Fruit fly (Drosophila melanogaster) whole organism, embryonic: ENCODE results near the gene CG14332.
A peak's percentile ranks its signal among the peaks of the same experiment; 100 is the strongest.

Experiments used
- CG10147 ChIP-seq: fragments of 200-800 bp; sonication (Bioruptor generic); optimal IDR thresholded peaks from 2 replicates; lab custom pipeline; 2019; ENCODE audit warnings: missing biosample characterization, mild to moderate bottlenecking, missing genetic modification characterization, moderate library complexity
- CG10321 ChIP-seq: fragments of 200-800 bp; sonication (Bioruptor generic); IDR thresholded peaks from 2 replicates; pipeline ENCODE4 v1.3.6; 2022; ENCODE audit warnings: missing biosample characterization, missing genetic modification characterization
- CG10462 ChIP-seq: fragments of 200-800 bp; sonication (Bioruptor generic); optimal IDR thresholded peaks from 2 replicates; lab custom pipeline; 2016; ENCODE audit warnings: missing biosample characterization, missing genetic modification characterization
- CG11456 ChIP-seq: fragments of 200-800 bp; sonication (Bioruptor generic); IDR thresholded peaks from 3 replicates; pipeline ENCODE4 v1.3.6; 2022; ENCODE audit warnings: missing biosample characterization, missing genetic modification characterization
- CG11504 ChIP-seq: fragments of 200-800 bp; sonication (Bioruptor generic); optimal IDR thresholded peaks from 3 replicates; lab custom pipeline; 2019; ENCODE audit warnings: missing biosample characterization, mild to moderate bottlenecking, missing genetic modification characterization, moderate library complexity
- CG13775 ChIP-seq: fragments of 200-800 bp; sonication (Bioruptor generic); optimal IDR thresholded peaks from 3 replicates; lab custom pipeline; 2017; ENCODE audit warnings: missing biosample characterization, mild to moderate bottlenecking, missing genetic modification characterization
- CG14014 ChIP-seq: fragments of 200-800 bp; sonication (Bioruptor generic); IDR thresholded peaks from 2 replicates; pipeline ENCODE4 v1.3.6; 2022; ENCODE audit warnings: missing biosample characterization, missing genetic modification characterization
- CG14667 ChIP-seq: fragments of 200-800 bp; sonication (Bioruptor generic); IDR thresholded peaks from 2 replicates; pipeline ENCODE4 v1.3.6; 2022; ENCODE audit warnings: missing biosample characterization, missing genetic modification characterization
- CG15514 ChIP-seq: fragments of 200-800 bp; sonication (Bioruptor generic); optimal IDR thresholded peaks from 3 replicates; lab custom pipeline; 2017; ENCODE audit warnings: missing biosample characterization, missing genetic modification characterization, mild to moderate bottlenecking, moderate library complexity, missing genetic modification reagents
- CG18011 ChIP-seq: fragments of 200-800 bp; sonication (Bioruptor generic); optimal IDR thresholded peaks from 2 replicates; lab custom pipeline; 2017; ENCODE audit warnings: missing biosample characterization, missing genetic modification characterization, mild to moderate bottlenecking, moderate library complexity, missing genotype
- CG1832 ChIP-seq: fragments of 200-800 bp; sonication (Bioruptor generic); optimal IDR thresholded peaks from 2 replicates; lab custom pipeline; 2017; ENCODE audit warnings: missing biosample characterization, mild to moderate bottlenecking, missing genetic modification characterization, inconsistent platforms
- CG32532 ChIP-seq: fragments of 200-800 bp; sonication (Bioruptor generic); IDR thresholded peaks from 2 replicates; pipeline ENCODE4 v1.3.6; 2022; ENCODE audit warnings: missing biosample characterization, missing genetic modification characterization
- CG33557 ChIP-seq: fragments of 200-800 bp; sonication (Bioruptor generic); optimal IDR thresholded peaks from 2 replicates; lab custom pipeline; 2019; ENCODE audit warnings: missing biosample characterization, mild to moderate bottlenecking, missing genetic modification characterization, moderate library complexity
- CG9797 ChIP-seq: fragments of 200-800 bp; sonication (Bioruptor generic); optimal IDR thresholded peaks from 3 replicates; lab custom pipeline; 2018; ENCODE audit warnings: missing biosample characterization, mild to moderate bottlenecking, missing genetic modification characterization
- CG9932 ChIP-seq: fragments of 200-800 bp; sonication (Bioruptor generic); IDR thresholded peaks from 2 replicates; pipeline ENCODE4 v1.3.6; 2022; ENCODE audit warnings: missing biosample characterization, missing genetic modification characterization
- Chrac-16 ChIP-seq: fragments of 200-800 bp; sonication (Bioruptor generic); optimal IDR thresholded peaks from 3 replicates; lab custom pipeline; 2016; ENCODE audit warnings: missing biosample characterization, missing genetic modification characterization
- CkIIα-i1 ChIP-seq: fragments of 200-800 bp; sonication (Bioruptor generic); IDR thresholded peaks from 2 replicates; pipeline ENCODE4 v1.3.6; 2022; ENCODE audit warnings: missing biosample characterization, missing genetic modification characterization
- D19B ChIP-seq: fragments of 200-800 bp; sonication (Bioruptor generic); optimal IDR thresholded peaks from 2 replicates; lab custom pipeline; 2017; ENCODE audit warnings: missing biosample characterization, mild to moderate bottlenecking, missing genetic modification characterization
- Dip2 ChIP-seq: fragments of 200-800 bp; sonication (Bioruptor generic); IDR thresholded peaks from 2 replicates; pipeline ENCODE4 v1.3.6; 2022; ENCODE audit warnings: missing biosample characterization, missing genetic modification characterization
- HLH4C ChIP-seq: fragments of 200-800 bp; sonication (Bioruptor generic); IDR thresholded peaks from 3 replicates; pipeline ENCODE4 v1.3.6; 2022; ENCODE audit warnings: missing biosample characterization, missing genetic modification characterization; ENCODE audit not compliant: partially characterized antibody
- Hand ChIP-seq: fragments of 200-800 bp; sonication (Bioruptor generic); optimal IDR thresholded peaks from 2 replicates; lab custom pipeline; 2017; ENCODE audit warnings: mild to moderate bottlenecking, missing biosample characterization, missing genetic modification reagents, missing genetic modification characterization
- Hr39 ChIP-seq: fragments of >200 bp; optimal IDR thresholded peaks from 2 replicates; lab custom pipeline; 2017
- Mes4 ChIP-seq: fragments of 200-800 bp; sonication (Bioruptor generic); optimal IDR thresholded peaks from 2 replicates; lab custom pipeline; 2016; ENCODE audit warnings: missing biosample characterization, missing genetic modification characterization
- Mrtf ChIP-seq: fragments of 200-800 bp; sonication (Bioruptor generic); IDR thresholded peaks from 3 replicates; pipeline ENCODE4 v1.3.6; 2022; ENCODE audit warnings: missing biosample characterization, missing genetic modification characterization
- Myb ChIP-seq: fragments of 200-800 bp; sonication (Bioruptor generic); optimal IDR thresholded peaks from 2 replicates; lab custom pipeline; 2016; ENCODE audit warnings: missing biosample characterization, missing genetic modification characterization
- NC2α ChIP-seq: fragments of 200-800 bp; sonication (Bioruptor generic); optimal IDR thresholded peaks from 2 replicates; lab custom pipeline; 2016; ENCODE audit warnings: missing biosample characterization, missing genetic modification characterization
- Pdp1 ChIP-seq, 2 experiments: fragments of 200-800 bp; sonication (Bioruptor generic); optimal IDR thresholded peaks; 3 replicates each; lab custom pipeline; 2016; ENCODE audit warnings: missing biosample characterization in 2 of 2, missing genetic modification characterization in 2 of 2, mild to moderate bottlenecking in 1 of 2, moderate library complexity in 1 of 2
- Taf1 ChIP-seq: fragments of 200-800 bp; sonication (Bioruptor generic); IDR thresholded peaks from 2 replicates; pipeline ENCODE4 v1.3.6; 2022; ENCODE audit warnings: missing biosample characterization, missing genetic modification characterization
- abd-A ChIP-seq: fragments of 200-800 bp; sonication (Bioruptor generic); optimal IDR thresholded peaks from 3 replicates; lab custom pipeline; 2019; ENCODE audit warnings: missing biosample characterization, mild to moderate bottlenecking, missing genetic modification characterization, moderate library complexity
- aop ChIP-seq: fragments of 200-800 bp; sonication (Bioruptor generic); IDR thresholded peaks from 2 replicates; pipeline ENCODE4 v1.3.6; 2022; ENCODE audit warnings: missing biosample characterization, missing genetic modification characterization
- ato ChIP-seq: fragments of 200-800 bp; sonication (Bioruptor generic); IDR thresholded peaks from 2 replicates; pipeline ENCODE4 v1.3.6; 2022; ENCODE audit warnings: missing biosample characterization, missing genetic modification characterization; ENCODE audit not compliant: partially characterized antibody
- bbx ChIP-seq: fragments of 200-800 bp; sonication (Bioruptor generic); IDR thresholded peaks from 2 replicates; pipeline ENCODE4 v1.3.6; 2022; ENCODE audit warnings: missing biosample characterization, missing genetic modification characterization; ENCODE audit not compliant: partially characterized antibody
- cad ChIP-seq: fragments of >200 bp; optimal IDR thresholded peaks from 2 replicates; lab custom pipeline; 2017; ENCODE audit warnings: missing biosample characterization, missing genetic modification characterization
- caup ChIP-seq: fragments of 200-800 bp; sonication (Bioruptor generic); optimal IDR thresholded peaks from 3 replicates; lab custom pipeline; 2017; ENCODE audit warnings: missing biosample characterization, mild to moderate bottlenecking, missing genetic modification characterization, moderate library complexity; ENCODE audit not compliant: severe bottlenecking
- cg ChIP-seq: fragments of 200-800 bp; sonication (Bioruptor generic); optimal IDR thresholded peaks from 3 replicates; lab custom pipeline; 2019; ENCODE audit warnings: missing biosample characterization, mild to moderate bottlenecking, missing genetic modification characterization, moderate library complexity
- danr ChIP-seq: fragments of 200-800 bp; sonication (Bioruptor generic); IDR thresholded peaks from 2 replicates; pipeline ENCODE4 v1.3.6; 2022; ENCODE audit warnings: missing biosample characterization, missing genetic modification characterization
- dm ChIP-seq: fragments of 200-800 bp; sonication (Bioruptor generic); optimal IDR thresholded peaks from 3 replicates; lab custom pipeline; 2016; ENCODE audit warnings: missing biosample characterization, missing genetic modification characterization
- gro ChIP-seq: fragments of 200-800 bp; sonication (Bioruptor generic); optimal IDR thresholded peaks from 2 replicates; lab custom pipeline; 2016; ENCODE audit warnings: missing biosample characterization, missing genetic modification characterization
- insv ChIP-seq, 2 experiments: fragments of 200-800 bp; sonication (Bioruptor generic); optimal IDR thresholded peaks; 3 replicates each; lab custom pipeline; 2016 to 2018; ENCODE audit warnings: missing biosample characterization in 2 of 2, missing genetic modification characterization in 2 of 2
- jigr1 ChIP-seq: fragments of 200-800 bp; sonication (Bioruptor generic); IDR thresholded peaks from 3 replicates; pipeline ENCODE4 v1.3.6; 2022; ENCODE audit warnings: missing biosample characterization, missing genetic modification characterization
- mld ChIP-seq: fragments of 200-800 bp; sonication (Bioruptor generic); IDR thresholded peaks from 3 replicates; pipeline ENCODE4 v1.3.6; 2022; ENCODE audit warnings: missing biosample characterization, missing genetic modification characterization; ENCODE audit not compliant: partially characterized antibody
- nerfin-2 ChIP-seq: fragments of 200-800 bp; sonication (Bioruptor generic); IDR thresholded peaks from 2 replicates; pipeline ENCODE4 v1.3.6; 2022; ENCODE audit warnings: missing biosample characterization, missing genetic modification characterization; ENCODE audit not compliant: partially characterized antibody
- org-1 ChIP-seq: fragments of 200-800 bp; sonication (Bioruptor generic); optimal IDR thresholded peaks from 2 replicates; lab custom pipeline; 2017; ENCODE audit warnings: missing biosample characterization, missing genetic modification characterization
- sna ChIP-seq: fragments of 200-800 bp; sonication (Bioruptor generic); IDR thresholded peaks from 2 replicates; pipeline ENCODE4 v1.3.6; 2022; ENCODE audit warnings: missing biosample characterization, missing genetic modification characterization; ENCODE audit not compliant: partially characterized antibody
- tgo ChIP-seq: fragments of 200-800 bp; sonication (Bioruptor generic); IDR thresholded peaks from 3 replicates; pipeline ENCODE4 v1.3.6; 2022; ENCODE audit warnings: missing biosample characterization, missing genetic modification characterization
- tio ChIP-seq: fragments of 200-800 bp; sonication (Bioruptor generic); optimal IDR thresholded peaks from 2 replicates; lab custom pipeline; 2017; ENCODE audit warnings: missing biosample characterization, missing genetic modification characterization, inconsistent platforms
- ttk ChIP-seq: fragments of 200-800 bp; sonication (Bioruptor generic); IDR thresholded peaks from 2 replicates; pipeline ENCODE4 v2.1.2; 2022; ENCODE audit warnings: missing biosample characterization, missing genetic modification characterization
- tx ChIP-seq: fragments of 200-800 bp; sonication (Bioruptor generic); optimal IDR thresholded peaks from 2 replicates; lab custom pipeline; 2016; ENCODE audit warnings: missing biosample characterization, missing genetic modification characterization
- vfl ChIP-seq: fragments of 200-800 bp; sonication (Bioruptor generic); optimal IDR thresholded peaks from 2 replicates; lab custom pipeline; 2016; ENCODE audit warnings: missing biosample characterization, missing genetic modification characterization

CG14332 gene

dm6 chr3R:17385329-17386019 lies 36.5 kb downstream of the CG14332 start (continued):
- TF ChIP-seq CG9797 (GFP tag; lab: Kevin White, UChicago): peak; percentile 93
- peak; percentile 73 for TF ChIP-seq CG9932 (GFP tag; lab: Robert Waterston, UW)
- TF ChIP-seq vfl (GFP tag; lab: Kevin White, UChicago): peak; percentile 57
- TF ChIP-seq HLH4C (GFP tag; lab: Robert Waterston, UW): no peak
- TF ChIP-seq CG18011: peak; percentile 23
- TF ChIP-seq CG1832 (GFP tag; lab: Kevin White, UChicago): no peak
- TF ChIP-seq Mrtf (GFP tag; lab: Robert Waterston, UW): peak; percentile 62; the same call in 2 of the 3 replicates
- TF ChIP-seq Hr39: no peak
- TF ChIP-seq abd-A (tag; lab: Kevin White, UChicago): peak; percentile 28
- 0 out of 2 replicates have a peak, but pooled peaks have one; percentile 53 for TF ChIP-seq sna (GFP tag; lab: Robert Waterston, UW)
- TF ChIP-seq Myb (GFP tag; lab: Kevin White, UChicago): peak; percentile 81
- TF ChIP-seq dm (GFP tag; lab: Kevin White, UChicago): peak; percentile 56
- peak; percentile 38; the same call in 1 of the 2 replicates for TF ChIP-seq danr (GFP tag; lab: Robert Waterston, UW)
- TF ChIP-seq CG10321 (GFP tag; lab: Robert Waterston, UW): 0 out of 2 replicates have a peak, but pooled peaks have one; percentile 7
- TF ChIP-seq CG11456 (GFP tag; lab: Robert Waterston, UW): peak; percentile 77; the same call in 2 of the 3 replicates
- peak; percentile 34 to 81 for TF ChIP-seq Pdp1 (GFP tag; optimal IDR thresholded peaks at IDR 0.05; lab: Kevin White, UChicago)
- TF ChIP-seq org-1 (GFP tag; lab: Kevin White, UChicago): peak; percentile 38
- peak; percentile 71 for TF ChIP-seq CG11504
- no peak for TF ChIP-seq D19B
- TF ChIP-seq tio: peak; percentile 51
- peak; percentile 81 for TF ChIP-seq caup (GFP tag; lab: Kevin White, UChicago)
- peak; percentile 17 for TF ChIP-seq Hand (GFP tag; lab: Kevin White, UChicago)
- no peak for TF ChIP-seq ato
- peak; percentile 73 for TF ChIP-seq Chrac-16 (GFP tag; lab: Kevin White, UChicago)
- TF ChIP-seq Taf1 (GFP tag; lab: Robert Waterston, UW): no peak
- peak; percentile 65 for TF ChIP-seq Mes4
- TF ChIP-seq NC2α (GFP tag; lab: Kevin White, UChicago): no peak
- peak; percentile 71; the same call in 2 of the 3 replicates for TF ChIP-seq tgo (GFP tag; lab: Robert Waterston, UW)
- no peak for TF ChIP-seq cg (GFP tag; lab: Kevin White, UChicago)
- no peak for TF ChIP-seq CG10147 (GFP tag; lab: Kevin White, UChicago)
- TF ChIP-seq CG13775 (GFP tag; lab: Kevin White, UChicago): peak; percentile 38
- TF ChIP-seq CG15514 (GFP tag; lab: Kevin White, UChicago): peak; percentile 91
- TF ChIP-seq Dip2 (GFP tag; lab: Robert Waterston, UW): no peak
- TF ChIP-seq CG14014 (GFP tag; lab: Robert Waterston, UW): peak; percentile 66
- TF ChIP-seq CG32532 (GFP tag; lab: Robert Waterston, UW): peak; percentile 63
- TF ChIP-seq nerfin-2 (GFP tag; lab: Robert Waterston, UW): no peak
- peak; percentile 53 for TF ChIP-seq gro (GFP tag; lab: Kevin White, UChicago)
- no peak for TF ChIP-seq mld (GFP tag; lab: Robert Waterston, UW)
- peak; percentile 66 for TF ChIP-seq tx (GFP tag; lab: Kevin White, UChicago)
- TF ChIP-seq ttk: peak; percentile 35; the same call in 1 of the 2 replicates
- peak in 1 of 2 experiments; percentile 36 for TF ChIP-seq insv (GFP tag; optimal IDR thresholded peaks at IDR 0.05; lab: Kevin White, UChicago)
- 0 out of 2 replicates have a peak, but pooled peaks have one; percentile 45 for TF ChIP-seq aop (GFP tag; lab: Robert Waterston, UW)
- TF ChIP-seq CG10462 (GFP tag; lab: Kevin White, UChicago): no peak
- peak; percentile 29; the same call in 1 of the 2 replicates for TF ChIP-seq bbx (GFP tag; lab: Robert Waterston, UW)
- TF ChIP-seq CkIIα-i1 (GFP tag; lab: Robert Waterston, UW): no peak
- no peak for TF ChIP-seq CG14667 (GFP tag; lab: Robert Waterston, UW)
- TF ChIP-seq jigr1: 0 out of 3 replicates have a peak, but pooled peaks have one; percentile 11
- peak; percentile 8 for TF ChIP-seq CG33557 (GFP tag; lab: Kevin White, UChicago)
- TF ChIP-seq cad (GFP tag; lab: Kevin White, UChicago): no peak
